Worm (Caenorhabditis elegans): Measurements from ENCODE around the gene Y51H7C.3.

Gene Y51H7C.3

ce11 chrII:1476016-1476415 is 37.7 kb downstream of the Y51H7C.3 start:
- TF ChIP-seq ces-1 (GFP tag; optimal IDR thresholded peaks at IDR 0.05) (no peak), lin-13 (GFP tag; optimal IDR thresholded peaks at IDR 0.05) (no peak), R02D3.7 (tag; optimal IDR thresholded peaks at IDR 0.05) (no peak), lim-7 (GFP tag; IDR thresholded peaks at IDR 0.05) (no peak), nhr-11 (tag; optimal IDR thresholded peaks at IDR 0.05) (no peak), daf-19 (GFP tag; conservative IDR thresholded peaks at IDR 0.05) (no peak), dmd-8 (GFP tag; IDR thresholded peaks at IDR 0.05) (no peak), vab-7 (GFP tag; IDR thresholded peaks at IDR 0.05) (no peak)

ce11 chrII:1477295-1477694 is 39.0 kb downstream of the Y51H7C.3 start:
- no peak for TF ChIP-seq mdt-29 (GFP tag; IDR thresholded peaks at IDR 0.05)
- TF ChIP-seq mxl-3 (GFP tag; optimal IDR thresholded peaks at IDR 0.05), result no peak
- no peak for TF ChIP-seq nhr-77 (tag; optimal IDR thresholded peaks at IDR 0.05)
- TF ChIP-seq nhr-10 (tag; optimal IDR thresholded peaks at IDR 0.05), result no peak
- no peak for TF ChIP-seq mxl-2 (GFP tag; conservative IDR thresholded peaks at IDR 0.05)
- 0 out of 2 replicates have a peak, but pooled peaks have one; percentile 17 for TF ChIP-seq lin-38 (GFP tag; IDR thresholded peaks at IDR 0.05)
- TF ChIP-seq dve-1 (tag; optimal IDR thresholded peaks at IDR 0.05; ENCODE audit: insufficient read depth), result no peak
- 0 out of 2 replicates have a peak, but pooled peaks have one; percentile 9 for TF ChIP-seq pha-4 (GFP tag; IDR thresholded peaks at IDR 0.05)
- no peak for TF ChIP-seq pha-4 (tag; optimal IDR thresholded peaks at IDR 0.05)
- no peak for TF ChIP-seq zfp-2 (tag; optimal IDR thresholded peaks at IDR 0.05)

ce11 chrII:1477975-1478374 is 39.7 kb downstream of the Y51H7C.3 start:
- no peak for TF ChIP-seq nhr-48 (tag; optimal IDR thresholded peaks at IDR 0.05)
- no peak for TF ChIP-seq vab-7 (GFP tag; IDR thresholded peaks at IDR 0.05)
- 0 out of 2 replicates have a peak, but pooled peaks have one; percentile 30 for TF ChIP-seq snpc-1.2 (GFP tag; IDR thresholded peaks at IDR 0.05)
- peak in 1 of 2 experiments; percentile 17 for TF ChIP-seq unc-62 (GFP tag; optimal IDR thresholded peaks at IDR 0.05 in 1 of 2)
- TF ChIP-seq unc-62 (tag; optimal IDR thresholded peaks at IDR 0.05), result no peak

- TF ChIP-seq snpc-1.2 (GFP tag; IDR thresholded peaks at IDR 0.05) (no peak), arid-1 (GFP tag; conservative IDR thresholded peaks at IDR 0.05) (no peak), unc-39 (tag; optimal IDR thresholded peaks at IDR 0.05) (no peak), mdl-1 (tag; optimal IDR thresholded peaks at IDR 0.05) (no peak), ztf-7 (tag; optimal IDR thresholded peaks at IDR 0.05) (no peak), Y75B8A.6 (GFP tag; IDR thresholded peaks at IDR 0.05) (no peak), lim-7 (GFP tag; IDR thresholded peaks at IDR 0.05) (no peak), nhr-10 (tag; optimal IDR thresholded peaks at IDR 0.05) (no peak), lir-3 (tag; optimal IDR thresholded peaks at IDR 0.05) (no peak), ama-1 (optimal IDR thresholded peaks at IDR 0.05) (no peak), duxl-1 (tag; optimal IDR thresholded peaks at IDR 0.05; ENCODE audit: poor library complexity) (no peak)
These were observed 40.2 kb downstream of the Y51H7C.3 start for ce11 chrII:1478522-1478921.

ce11 chrII:1481660-1482059 is 43.4 kb downstream of the Y51H7C.3 start:
- TF ChIP-seq lin-1 (GFP tag; IDR thresholded peaks at IDR 0.05) (no peak), nhr-28 (tag; optimal IDR thresholded peaks at IDR 0.05) (no peak), ceh-32 (tag; optimal IDR thresholded peaks at IDR 0.05; ENCODE audit: poor library complexity) (no peak), set-16 (GFP tag; IDR thresholded peaks at IDR 0.05) (no peak), vab-7 (GFP tag; IDR thresholded peaks at IDR 0.05) (no peak), T26A8.4 (GFP tag; IDR thresholded peaks at IDR 0.05) (no peak), lin-38 (GFP tag; IDR thresholded peaks at IDR 0.05) (no peak), ceh-82 (tag; optimal IDR thresholded peaks at IDR 0.05) (no peak), T20F7.1 (GFP tag; optimal IDR thresholded peaks at IDR 0.05) (no peak), dmd-6 (GFP tag; IDR thresholded peaks at IDR 0.05) (no peak), nhr-102 (tag; optimal IDR thresholded peaks at IDR 0.05) (no peak), nhr-10 (tag; optimal IDR thresholded peaks at IDR 0.05) (no peak), R02D3.7 (tag; optimal IDR thresholded peaks at IDR 0.05) (no peak), spr-3 (GFP tag; optimal IDR thresholded peaks at IDR 0.05) (no peak), php-3 (GFP tag; IDR thresholded peaks at IDR 0.05) (no peak), zfp-2 (tag; optimal IDR thresholded peaks at IDR 0.05) (no peak)
